Worm (Caenorhabditis elegans) whole organism, L4/young adult: Measurements from ENCODE around the gene F58G6.3.

Experiments
- W03F9.2 ChIP-seq: fragments of 150-350 bp; optimal IDR thresholded peaks from 2 replicates; lab custom pipeline; 2014; ENCODE audit warnings: missing biosample characterization, missing genetic modification characterization
- dao-5 ChIP-seq: sonication (generic microtip); optimal IDR thresholded peaks from 2 replicates; lab custom pipeline; 2016; ENCODE audit warnings: missing genotype, missing genetic modification characterization, moderate library complexity, missing compliant biosample characterization
- him-1 ChIP-seq: sonication (generic microtip); optimal IDR thresholded peaks from 2 replicates; lab custom pipeline; 2016; ENCODE audit warnings: missing genotype, missing genetic modification reagents, missing genetic modification characterization, missing compliant biosample characterization

DNA sequence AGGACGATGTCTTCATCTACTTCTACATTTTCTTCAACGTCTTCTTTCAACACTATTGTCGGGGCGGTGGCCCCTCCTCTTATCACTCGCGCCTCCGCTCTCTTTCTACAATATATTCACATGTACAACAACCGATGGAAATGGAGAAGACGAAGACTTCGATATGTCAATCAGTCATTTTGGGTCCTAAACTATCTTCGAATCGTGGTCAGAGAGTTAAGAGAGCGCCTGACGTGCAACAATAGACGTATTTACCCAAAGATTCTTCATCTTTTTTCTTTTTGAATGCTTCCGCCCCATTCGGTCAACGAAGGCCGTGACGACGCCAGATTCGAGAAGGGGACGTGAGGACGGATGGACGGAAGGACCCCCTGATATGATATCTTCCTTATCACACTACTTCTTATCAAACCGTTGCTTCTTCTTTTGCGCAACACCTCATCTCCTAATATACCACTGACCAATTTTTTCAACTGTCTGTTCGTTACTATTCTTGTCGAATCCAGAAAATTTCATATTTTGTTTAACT lies 20.3 kb upstream of the F58G6.3 start:
- no peak for TF ChIP-seq him-1 (tag; lab: Kevin White, UChicago)
- TF ChIP-seq W03F9.2, result no peak
- no peak for TF ChIP-seq dao-5 (tag; lab: Kevin White, UChicago)
